Fruit fly (Drosophila melanogaster) whole organism, prepupa: ENCODE results near the gene btv.
A peak's percentile ranks its signal among the peaks of the same experiment; 100 is the strongest.

Experiments
- Blimp-1 ChIP-seq: fragments of 200-800 bp; sonication (Bioruptor generic); optimal IDR thresholded peaks from 3 replicates; lab custom pipeline; 2017; ENCODE audit warnings: missing biosample characterization, missing genetic modification characterization, mild to moderate bottlenecking, moderate library complexity, missing genetic modification reagents
- CG10631 ChIP-seq: fragments of 200-800 bp; sonication (Bioruptor generic); optimal IDR thresholded peaks from 2 replicates; lab custom pipeline; 2016; ENCODE audit warnings: missing biosample characterization, missing genetic modification characterization
- CG10669 ChIP-seq: fragments of 200-800 bp; sonication (Bioruptor generic); optimal IDR thresholded peaks from 3 replicates; lab custom pipeline; 2018; ENCODE audit warnings: missing biosample characterization, mild to moderate bottlenecking, missing genetic modification characterization, moderate library complexity
- CG11762 ChIP-seq: fragments of 200-800 bp; sonication (Bioruptor generic); optimal IDR thresholded peaks from 3 replicates; lab custom pipeline; 2016; ENCODE audit warnings: missing biosample characterization, missing genetic modification characterization; ENCODE audit not compliant: insufficient read depth
- CG11902 ChIP-seq: fragments of 200-800 bp; sonication (Bioruptor generic); optimal IDR thresholded peaks from 3 replicates; lab custom pipeline; 2016; ENCODE audit warnings: missing biosample characterization, missing genetic modification characterization
- CG15336 ChIP-seq: fragments of 200-800 bp; sonication (Bioruptor generic); IDR thresholded peaks from 2 replicates; pipeline ENCODE4 v1.3.6; 2022; ENCODE audit warnings: missing biosample characterization, missing genetic modification characterization
- CG1621 ChIP-seq: fragments of 200-800 bp; sonication (Bioruptor generic); optimal IDR thresholded peaks from 3 replicates; lab custom pipeline; 2018; ENCODE audit warnings: missing biosample characterization, mild to moderate bottlenecking, missing genetic modification characterization
- CG3032 ChIP-seq: fragments of 200-800 bp; optimal IDR thresholded peaks from 2 replicates; lab custom pipeline; 2019; ENCODE audit warnings: missing biosample characterization, mild to moderate bottlenecking, missing genetic modification characterization, moderate library complexity
- CG31627 ChIP-seq: fragments of 200-800 bp; sonication (Bioruptor generic); optimal IDR thresholded peaks from 3 replicates; lab custom pipeline; 2016; ENCODE audit warnings: missing biosample characterization, missing genetic modification characterization
- CG32006 ChIP-seq: fragments of 200-800 bp; sonication (Bioruptor generic); optimal IDR thresholded peaks from 3 replicates; lab custom pipeline; 2017; ENCODE audit warnings: missing biosample characterization, mild to moderate bottlenecking, missing genetic modification characterization
- CG34406 ChIP-seq: fragments of 200-800 bp; sonication (Bioruptor generic); optimal IDR thresholded peaks from 3 replicates; lab custom pipeline; 2016; ENCODE audit warnings: missing biosample characterization, missing genetic modification characterization
- CG3919 ChIP-seq: fragments of 200-800 bp; sonication (Bioruptor generic); optimal IDR thresholded peaks from 3 replicates; lab custom pipeline; 2016; ENCODE audit warnings: missing biosample characterization, missing genetic modification characterization
- CG4318 ChIP-seq: fragments of 200-800 bp; sonication (Bioruptor generic); optimal IDR thresholded peaks from 3 replicates; lab custom pipeline; 2017; ENCODE audit warnings: missing biosample characterization, mild to moderate bottlenecking, missing genetic modification characterization
- CG6163 ChIP-seq: fragments of 200-800 bp; sonication (Bioruptor generic); IDR thresholded peaks from 3 replicates; pipeline ENCODE4 v1.3.6; 2022; ENCODE audit warnings: missing biosample characterization, missing genetic modification characterization
- CG6276 ChIP-seq: fragments of 200-800 bp; sonication (Bioruptor generic); optimal IDR thresholded peaks from 2 replicates; lab custom pipeline; 2017; ENCODE audit warnings: missing biosample characterization, mild to moderate bottlenecking, missing genetic modification characterization
- CG6792 ChIP-seq: fragments of 200-800 bp; sonication (Bioruptor generic); optimal IDR thresholded peaks from 3 replicates; lab custom pipeline; 2016; ENCODE audit warnings: missing biosample characterization, missing genetic modification characterization
- CG6808 ChIP-seq: fragments of 200-800 bp; sonication (Bioruptor generic); optimal IDR thresholded peaks from 3 replicates; lab custom pipeline; 2017; ENCODE audit warnings: missing biosample characterization, missing genetic modification characterization, mild to moderate bottlenecking, moderate library complexity, missing genetic modification reagents
- CG6854 ChIP-seq: fragments of 200-800 bp; sonication (Bioruptor generic); optimal IDR thresholded peaks from 2 replicates; lab custom pipeline; 2017; ENCODE audit warnings: missing biosample characterization, mild to moderate bottlenecking, missing genetic modification characterization
- CG7368 ChIP-seq: fragments of 200-800 bp; sonication (Bioruptor generic); optimal IDR thresholded peaks from 3 replicates; lab custom pipeline; 2016; ENCODE audit warnings: missing biosample characterization, missing genetic modification characterization
- CG8119 ChIP-seq: fragments of 200-800 bp; sonication (Bioruptor generic); IDR thresholded peaks from 3 replicates; pipeline ENCODE4 v1.3.6; 2022; ENCODE audit warnings: missing biosample characterization, missing genetic modification characterization
- CG8319 ChIP-seq: fragments of 200-800 bp; sonication (Bioruptor generic); optimal IDR thresholded peaks from 3 replicates; lab custom pipeline; 2016; ENCODE audit warnings: missing biosample characterization, missing genetic modification characterization
- CG9139 ChIP-seq: fragments of 200-800 bp; sonication (Bioruptor generic); optimal IDR thresholded peaks from 3 replicates; lab custom pipeline; 2017; ENCODE audit warnings: missing biosample characterization, mild to moderate bottlenecking, missing genetic modification characterization
- Eip75B ChIP-seq: fragments of 200-800 bp; sonication (Bioruptor generic); optimal IDR thresholded peaks from 3 replicates; lab custom pipeline; 2016; ENCODE audit warnings: missing biosample characterization, missing genetic modification characterization
- Eip78C ChIP-seq: fragments of 200-800 bp; sonication (Bioruptor generic); peaks from one replicate; lab custom pipeline; 2016; ENCODE audit warnings: missing biosample characterization, missing genetic modification characterization
- Ets96B ChIP-seq: fragments of 200-800 bp; optimal IDR thresholded peaks from 2 replicates; lab custom pipeline; 2019; ENCODE audit warnings: missing biosample characterization, mild to moderate bottlenecking, missing genetic modification characterization, moderate library complexity
- Gug ChIP-seq: fragments of 200-800 bp; sonication (Bioruptor generic); IDR thresholded peaks from 2 replicates; pipeline ENCODE4 v1.3.6; 2022; ENCODE audit warnings: missing biosample characterization, missing genetic modification characterization
- Hr39 ChIP-seq: fragments of 200-800 bp; sonication (Bioruptor generic); optimal IDR thresholded peaks from 2 replicates; lab custom pipeline; 2016; ENCODE audit warnings: missing biosample characterization, missing genetic modification characterization
- Hr4 ChIP-seq: fragments of 200-800 bp; sonication (Bioruptor generic); optimal IDR thresholded peaks from 3 replicates; lab custom pipeline; 2016; ENCODE audit warnings: missing biosample characterization, missing genetic modification characterization
- Lpt ChIP-seq: fragments of 200-800 bp; sonication (Bioruptor generic); optimal IDR thresholded peaks from 3 replicates; lab custom pipeline; 2016; ENCODE audit warnings: missing biosample characterization, missing genetic modification characterization
- Met ChIP-seq: fragments of 200-800 bp; sonication (Bioruptor generic); optimal IDR thresholded peaks from 3 replicates; lab custom pipeline; 2016; ENCODE audit warnings: missing biosample characterization, missing genetic modification characterization
- OdsH ChIP-seq: fragments of 200-800 bp; sonication (Bioruptor generic); optimal IDR thresholded peaks from 3 replicates; lab custom pipeline; 2016; ENCODE audit warnings: missing biosample characterization, missing genetic modification characterization
- Sox102F ChIP-seq: fragments of 200-800 bp; sonication (Bioruptor generic); optimal IDR thresholded peaks from 2 replicates; lab custom pipeline; 2016; ENCODE audit warnings: missing biosample characterization, mild to moderate bottlenecking, missing genetic modification characterization
- Sox15 ChIP-seq: fragments of 200-800 bp; sonication (Bioruptor generic); optimal IDR thresholded peaks from 3 replicates; lab custom pipeline; 2016; ENCODE audit warnings: missing biosample characterization, missing genetic modification characterization
- achi ChIP-seq: fragments of 200-800 bp; sonication (Bioruptor generic); optimal IDR thresholded peaks from 3 replicates; lab custom pipeline; 2016; ENCODE audit warnings: missing biosample characterization, missing genetic modification characterization
- cyc ChIP-seq: fragments of 200-800 bp; sonication (Bioruptor generic); optimal IDR thresholded peaks from 3 replicates; lab custom pipeline; 2016; ENCODE audit warnings: missing biosample characterization, missing genetic modification characterization
- dsx ChIP-seq: fragments of 200-800 bp; optimal IDR thresholded peaks from 3 replicates; lab custom pipeline; 2019; ENCODE audit warnings: missing biosample characterization, mild to moderate bottlenecking, missing genetic modification characterization, moderate library complexity; ENCODE audit not compliant: poor library complexity, severe bottlenecking
- esn ChIP-seq: fragments of 200-800 bp; sonication (Bioruptor generic); optimal IDR thresholded peaks from 2 replicates; lab custom pipeline; 2016; ENCODE audit warnings: missing biosample characterization, mild to moderate bottlenecking, missing genetic modification characterization, moderate library complexity
- fd59A ChIP-seq: fragments of 200-800 bp; sonication (Bioruptor generic); optimal IDR thresholded peaks from 2 replicates; lab custom pipeline; 2017; ENCODE audit warnings: missing biosample characterization, mild to moderate bottlenecking, missing genetic modification characterization, missing genetic modification reagents
- fd85E ChIP-seq: fragments of 200-800 bp; sonication (Bioruptor generic); optimal IDR thresholded peaks from 3 replicates; lab custom pipeline; 2016; ENCODE audit warnings: missing biosample characterization, missing genetic modification characterization
- fkh ChIP-seq: fragments of 200-800 bp; sonication (Bioruptor generic); optimal IDR thresholded peaks from 3 replicates; lab custom pipeline; 2017; ENCODE audit warnings: missing biosample characterization, mild to moderate bottlenecking, missing genetic modification characterization, moderate library complexity
- lz ChIP-seq: fragments of 200-800 bp; sonication (Bioruptor generic); optimal IDR thresholded peaks from 3 replicates; lab custom pipeline; 2016; ENCODE audit warnings: missing biosample characterization, missing genetic modification characterization
- net ChIP-seq: fragments of 200-800 bp; sonication (Bioruptor generic); optimal IDR thresholded peaks from 3 replicates; lab custom pipeline; 2016; ENCODE audit warnings: missing biosample characterization, missing genetic modification characterization
- pdm3 ChIP-seq: fragments of 200-800 bp; sonication (Bioruptor generic); optimal IDR thresholded peaks from 3 replicates; lab custom pipeline; 2016; ENCODE audit warnings: missing biosample characterization, missing genetic modification characterization
- spab ChIP-seq: fragments of 200-800 bp; sonication (Bioruptor generic); optimal IDR thresholded peaks from 2 replicates; lab custom pipeline; 2017; ENCODE audit warnings: missing biosample characterization, mild to moderate bottlenecking, missing genetic modification characterization, missing genetic modification reagents
- ss ChIP-seq, 2 experiments: fragments of 200-800 bp; sonication (Bioruptor generic); optimal IDR thresholded peaks; 2 replicates in 1 of 2; 3 replicates in 1 of 2; lab custom pipeline; 2017 to 2018; ENCODE audit warnings: mild to moderate bottlenecking in 2 of 2, missing biosample characterization in 2 of 2, missing genetic modification characterization in 2 of 2, moderate library complexity in 1 of 2
- svp ChIP-seq: fragments of 200-800 bp; sonication (Bioruptor generic); peaks from one replicate; lab custom pipeline; 2016; ENCODE audit warnings: missing biosample characterization, missing genetic modification characterization
- vri ChIP-seq: fragments of 200-800 bp; sonication (Bioruptor generic); optimal IDR thresholded peaks from 3 replicates; lab custom pipeline; 2016; ENCODE audit warnings: missing biosample characterization, mild to moderate bottlenecking, missing genetic modification characterization

btv gene

dm6 chr2L:18005481-18005880 is 23.2 kb upstream of the btv start (continued):
- TF ChIP-seq CG8119 (GFP tag; lab: Robert Waterston, UW) (peak; percentile 85), CG6854 (GFP tag; lab: Kevin White, UChicago) (no peak), fd59A (GFP tag; lab: Kevin White, UChicago) (peak; percentile 4), CG10631 (peak; percentile 47), Eip78C (peak; percentile 90), CG9139 (GFP tag; lab: Kevin White, UChicago) (no peak), net (GFP tag; lab: Kevin White, UChicago) (peak; percentile 42), cyc (GFP tag; lab: Kevin White, UChicago) (no peak), svp (GFP tag; lab: Kevin White, UChicago) (peak; percentile 52), CG15336 (GFP tag; lab: Robert Waterston, UW) (no peak; the same call in 1 of the 2 replicates), OdsH (GFP tag; lab: Kevin White, UChicago) (peak; percentile 70), Lpt (GFP tag; lab: Kevin White, UChicago) (peak; percentile 64), dsx (GFP tag; lab: Kevin White, UChicago) (no peak), CG8319 (no peak), Gug (GFP tag; lab: Robert Waterston, UW) (peak; percentile 39; the same call in 1 of the 2 replicates), CG3032 (peak; percentile 32), Sox15 (no peak), lz (GFP tag; lab: Kevin White, UChicago) (peak; percentile 22), Eip75B (GFP tag; lab: Kevin White, UChicago) (peak; percentile 27), CG34406 (GFP tag; lab: Kevin White, UChicago) (peak; percentile 23), CG31627 (no peak), CG6163 (peak; percentile 44; the same call in 2 of the 3 replicates), achi (peak; percentile 71), fd85E (GFP tag; lab: Kevin White, UChicago) (no peak), CG11902 (GFP tag; lab: Kevin White, UChicago) (no peak), Blimp-1 (GFP tag; lab: Kevin White, UChicago) (no peak), CG3919 (peak; percentile 56), Sox102F (no peak), CG6276 (peak; percentile 73), CG6792 (peak; percentile 13), CG11762 (GFP tag; lab: Kevin White, UChicago) (peak; percentile 0), spab (GFP tag; lab: Kevin White, UChicago) (peak; percentile 24), CG10669 (GFP tag; lab: Kevin White, UChicago) (peak; percentile 5)
- TF ChIP-seq, all 60 proteins: peak for 37

DNA sequence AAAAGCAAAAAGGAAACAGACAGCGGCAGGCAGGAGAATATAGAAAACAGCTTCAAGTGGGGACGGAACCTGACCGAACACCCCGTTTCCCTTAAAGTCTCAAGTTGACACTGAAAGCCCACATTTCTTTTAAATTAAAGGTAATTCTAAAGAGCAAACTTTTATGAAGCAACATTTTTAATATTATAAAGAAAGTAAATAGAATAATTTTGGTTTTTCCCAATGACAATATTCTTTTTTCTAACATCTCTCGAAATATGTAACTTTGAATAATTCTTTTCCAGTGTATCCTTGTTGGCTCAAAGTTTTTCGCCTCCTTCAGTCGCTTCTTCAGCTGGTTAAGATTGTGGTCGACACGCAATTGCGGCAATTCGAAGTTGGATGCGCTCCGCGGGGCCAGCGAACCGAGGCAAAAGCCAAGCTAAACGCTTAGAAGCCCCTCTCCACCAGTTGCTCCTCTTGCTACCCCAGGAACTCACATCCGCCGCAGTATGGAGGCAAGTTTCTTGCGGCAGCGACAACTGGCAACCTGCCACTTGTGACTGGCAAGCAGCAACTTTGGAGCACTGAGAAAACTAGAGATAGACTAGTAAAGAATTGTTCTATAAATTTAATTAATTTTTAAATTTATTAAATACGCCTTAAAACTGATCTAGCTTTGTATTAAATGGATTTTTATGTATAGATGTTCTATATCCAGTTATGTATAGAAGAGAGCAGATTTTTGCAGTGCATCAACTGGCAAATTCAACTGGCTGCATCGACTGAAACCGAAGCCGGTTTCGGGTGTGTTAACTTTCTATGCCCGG is 21.0 kb upstream of the btv start:
- TF ChIP-seq pdm3 (GFP tag; lab: Kevin White, UChicago) (peak; percentile 58), CG3919 (peak; percentile 64), CG6808 (GFP tag; lab: Kevin White, UChicago) (peak; percentile 57), CG1621 (tag; lab: Kevin White, UChicago) (peak; percentile 28), CG32006 (peak; percentile 86), Hr4 (GFP tag; lab: Kevin White, UChicago) (peak; percentile 77), Hr39 (GFP tag; lab: Kevin White, UChicago) (peak; percentile 44), fkh (no peak), ss (GFP tag; optimal IDR thresholded peaks at IDR 0.05; lab: Kevin White, UChicago) (peak; percentile 45 to 87), CG6276 (peak; percentile 71), CG6854 (GFP tag; lab: Kevin White, UChicago) (peak; percentile 70), Ets96B (peak; percentile 82), achi (peak; percentile 68), Met (peak; percentile 56), Blimp-1 (GFP tag; lab: Kevin White, UChicago) (peak; percentile 25), lz (GFP tag; lab: Kevin White, UChicago) (peak; percentile 63), CG11762 (GFP tag; lab: Kevin White, UChicago) (peak; percentile 56), Eip78C (peak; percentile 87), CG7368 (GFP tag; lab: Kevin White, UChicago) (peak; percentile 28), esn (GFP tag; lab: Kevin White, UChicago) (peak; percentile 73), spab (GFP tag; lab: Kevin White, UChicago) (peak; percentile 55), CG10631 (peak; percentile 74), CG10669 (GFP tag; lab: Kevin White, UChicago) (peak; percentile 49), CG4318 (GFP tag; lab: Kevin White, UChicago) (peak; percentile 71), CG34406 (GFP tag; lab: Kevin White, UChicago) (peak; percentile 52), net (GFP tag; lab: Kevin White, UChicago) (peak; percentile 61), CG6163 (peak; percentile 93), vri (GFP tag; lab: Kevin White, UChicago) (peak; percentile 40), fd85E (GFP tag; lab: Kevin White, UChicago) (no peak)
